Worm (Caenorhabditis elegans) whole organism, L2 larva: ENCODE data around the gene cdgs-1.

Experiments used
- C34F6.9 ChIP-seq: fragments of 150-350 bp; optimal IDR thresholded peaks from 2 replicates; lab custom pipeline; 2014; ENCODE audit warnings: missing biosample characterization, missing genetic modification characterization
- F13H6.1 ChIP-seq: sonication (generic microtip); optimal IDR thresholded peaks from 2 replicates; lab custom pipeline; 2016; ENCODE audit warnings: missing genetic modification characterization, missing compliant biosample characterization
- R02D3.7 ChIP-seq: fragments of 150-350 bp; optimal IDR thresholded peaks from 2 replicates; lab custom pipeline; 2014; ENCODE audit warnings: missing biosample characterization, missing genetic modification characterization
- Y55F3AM.14 ChIP-seq: fragments of 200-800 bp; sonication (Bioruptor generic); optimal IDR thresholded peaks from 2 replicates; lab custom pipeline; 2018; ENCODE audit warnings: mild to moderate bottlenecking, missing genetic modification characterization, missing compliant biosample characterization
- ZK546.5 ChIP-seq: sonication (generic microtip); optimal IDR thresholded peaks from 2 replicates; lab custom pipeline; 2017; ENCODE audit warnings: missing biosample characterization, missing genetic modification characterization
- alr-1 ChIP-seq: fragments of 150-350 bp; optimal IDR thresholded peaks from 2 replicates; lab custom pipeline; 2014; ENCODE audit warnings: missing biosample characterization, missing genetic modification characterization
- ama-1 ChIP-seq: fragments of 150-350 bp; optimal IDR thresholded peaks from 2 replicates; lab custom pipeline; 2018; ENCODE audit warnings: inconsistent platforms
- blmp-1 ChIP-seq: sonication (generic microtip); optimal IDR thresholded peaks from 2 replicates; lab custom pipeline; 2017; ENCODE audit warnings: missing genetic modification characterization, mild to moderate bottlenecking, missing compliant biosample characterization, antibody characterized with exemption, moderate library complexity; ENCODE audit not compliant: insufficient read depth
- ceh-16 ChIP-seq: fragments of 150-350 bp; optimal IDR thresholded peaks from 2 replicates; lab custom pipeline; 2014; ENCODE audit warnings: missing biosample characterization, missing genetic modification characterization
- ceh-82 ChIP-seq: fragments of 150-350 bp; optimal IDR thresholded peaks from 2 replicates; lab custom pipeline; 2014; ENCODE audit warnings: missing biosample characterization, missing genetic modification characterization
- crh-2 ChIP-seq: sonication (generic microtip); optimal IDR thresholded peaks from 2 replicates; lab custom pipeline; 2017; ENCODE audit warnings: missing biosample characterization, missing genetic modification characterization
- dmd-4 ChIP-seq: sonication (generic microtip); optimal IDR thresholded peaks from 2 replicates; lab custom pipeline; 2017; ENCODE audit warnings: missing biosample characterization, missing genetic modification characterization
- egl-27 ChIP-seq: sonication (generic microtip); optimal IDR thresholded peaks from 3 replicates; lab custom pipeline; 2017; ENCODE audit warnings: missing biosample characterization, missing genetic modification reagents, missing genetic modification characterization
- elt-1 ChIP-seq: fragments of 150-350 bp; optimal IDR thresholded peaks from 2 replicates; lab custom pipeline; 2014; ENCODE audit warnings: missing biosample characterization, missing genetic modification characterization
- elt-3 ChIP-seq: sonication (generic microtip); optimal IDR thresholded peaks from 2 replicates; lab custom pipeline; 2017; ENCODE audit warnings: missing biosample characterization, missing genetic modification characterization
- fos-1 ChIP-seq: fragments of 150-350 bp; optimal IDR thresholded peaks from 2 replicates; lab custom pipeline; 2014; ENCODE audit warnings: missing biosample characterization, missing genetic modification characterization
- gmeb-1 ChIP-seq: fragments of 150-350 bp; optimal IDR thresholded peaks from 2 replicates; lab custom pipeline; 2014; ENCODE audit warnings: missing biosample characterization, missing genetic modification characterization
- lin-11 ChIP-seq: fragments of 150-350 bp; sonication (generic microtip); optimal IDR thresholded peaks from 2 replicates; lab custom pipeline; 2014; ENCODE audit warnings: missing biosample characterization, missing genetic modification characterization, inconsistent platforms, mixed read lengths
- lin-13 ChIP-seq: fragments of 150-350 bp; optimal IDR thresholded peaks from 2 replicates; lab custom pipeline; 2014; ENCODE audit warnings: missing biosample characterization, missing genetic modification reagents, missing genetic modification characterization
- lin-39 ChIP-seq: fragments of 150-350 bp; optimal IDR thresholded peaks from 2 replicates; lab custom pipeline; 2014; ENCODE audit warnings: missing biosample characterization, missing genetic modification reagents, missing genetic modification characterization
- lsy-2 ChIP-seq, 2 experiments: fragments of 150-350 bp in 1 of 2; sonication (generic microtip) in 1 of 2; optimal IDR thresholded peaks; 2 replicates each; lab custom pipeline; 2014 to 2017; ENCODE audit warnings: missing biosample characterization in 2 of 2, missing genetic modification characterization in 2 of 2
- mab-5 ChIP-seq: fragments of 150-350 bp; optimal IDR thresholded peaks from 2 replicates; lab custom pipeline; 2014; ENCODE audit warnings: missing biosample characterization, missing genetic modification characterization
- mbf-1 ChIP-seq: sonication (generic microtip); optimal IDR thresholded peaks from 2 replicates; lab custom pipeline; 2017; ENCODE audit warnings: missing biosample characterization, missing genetic modification characterization
- mdl-1 ChIP-seq, 2 experiments: fragments of 150-350 bp in 1 of 2; sonication (generic microtip) in 1 of 2; optimal IDR thresholded peaks; 2 replicates each; lab custom pipeline; 2017; ENCODE audit warnings: missing biosample characterization in 2 of 2, missing genetic modification characterization in 2 of 2
- nhr-10 ChIP-seq: sonication (generic microtip); optimal IDR thresholded peaks from 2 replicates; lab custom pipeline; 2017; ENCODE audit warnings: missing biosample characterization, missing genetic modification characterization
- nhr-11 ChIP-seq: fragments of 150-350 bp; optimal IDR thresholded peaks from 2 replicates; lab custom pipeline; 2014; ENCODE audit warnings: missing biosample characterization, missing genetic modification characterization
- nhr-12 ChIP-seq: fragments of 150-350 bp; optimal IDR thresholded peaks from 2 replicates; lab custom pipeline; 2014; ENCODE audit warnings: missing biosample characterization, missing genetic modification characterization
- nhr-129 ChIP-seq: fragments of 150-350 bp; optimal IDR thresholded peaks from 2 replicates; lab custom pipeline; 2014; ENCODE audit warnings: missing biosample characterization, missing genetic modification characterization
- nhr-21 ChIP-seq: fragments of 150-350 bp; optimal IDR thresholded peaks from 2 replicates; lab custom pipeline; 2014; ENCODE audit warnings: missing biosample characterization, missing genetic modification characterization
- nhr-23 ChIP-seq: fragments of 150-350 bp; optimal IDR thresholded peaks from 2 replicates; lab custom pipeline; 2014; ENCODE audit warnings: missing biosample characterization, missing genetic modification reagents, missing genetic modification characterization
- nhr-25 ChIP-seq: fragments of 150-350 bp; sonication (generic microtip); optimal IDR thresholded peaks from 3 replicates; lab custom pipeline; 2014; ENCODE audit warnings: missing biosample characterization, missing genetic modification characterization
- nhr-6 ChIP-seq: fragments of 150-350 bp; optimal IDR thresholded peaks from 2 replicates; lab custom pipeline; 2014; ENCODE audit warnings: missing biosample characterization, missing genetic modification characterization
- nhr-77 ChIP-seq: fragments of 150-350 bp; optimal IDR thresholded peaks from 2 replicates; lab custom pipeline; 2014; ENCODE audit warnings: missing biosample characterization, missing genetic modification characterization
- peb-1 ChIP-seq: fragments of 150-350 bp; optimal IDR thresholded peaks from 2 replicates; lab custom pipeline; 2014; ENCODE audit warnings: missing biosample characterization, missing genetic modification characterization
- sem-4 ChIP-seq: fragments of 150-350 bp; optimal IDR thresholded peaks from 2 replicates; lab custom pipeline; 2014; ENCODE audit warnings: missing biosample characterization, missing genetic modification reagents, missing genetic modification characterization
- skn-1 ChIP-seq: sonication (generic microtip); optimal IDR thresholded peaks from 2 replicates; lab custom pipeline; 2017; ENCODE audit warnings: missing biosample characterization, missing genetic modification characterization
- sma-3 ChIP-seq: sonication (generic microtip); optimal IDR thresholded peaks from 2 replicates; lab custom pipeline; 2016; ENCODE audit warnings: missing genetic modification reagents, missing genetic modification characterization, missing compliant biosample characterization
- sma-9 ChIP-seq, 2 experiments: fragments of 150-350 bp in 1 of 2; sonication (generic microtip) in 1 of 2; optimal IDR thresholded peaks; 2 replicates each; lab custom pipeline; 2014 to 2016; ENCODE audit warnings: missing genetic modification characterization in 2 of 2, mild to moderate bottlenecking in 1 of 2, missing biosample characterization in 1 of 2, missing compliant biosample characterization in 1 of 2, missing genetic modification reagents in 1 of 2, moderate library complexity in 1 of 2
- snpc-4 ChIP-seq: fragments of 150-350 bp; optimal IDR thresholded peaks from 2 replicates; lab custom pipeline; 2014; ENCODE audit warnings: missing biosample characterization, missing genetic modification characterization
- unc-55 ChIP-seq: fragments of 150-350 bp; sonication (generic microtip); optimal IDR thresholded peaks from 3 replicates; lab custom pipeline; 2014; ENCODE audit warnings: missing biosample characterization, missing genetic modification reagents, missing genetic modification characterization
- unc-62 ChIP-seq: fragments of 150-350 bp; optimal IDR thresholded peaks from 2 replicates; lab custom pipeline; 2014; ENCODE audit warnings: missing biosample characterization, missing genetic modification reagents, missing genetic modification characterization
- zag-1 ChIP-seq: fragments of 150-350 bp; optimal IDR thresholded peaks from 2 replicates; lab custom pipeline; 2014; ENCODE audit warnings: missing biosample characterization, missing genetic modification characterization
- ztf-1 ChIP-seq: fragments of 200-800 bp; sonication (Bioruptor generic); conservative IDR thresholded peaks from 2 replicates; pipeline ENCODE4 v1.3.6; 2022; ENCODE audit warnings: missing genetic modification characterization, missing compliant biosample characterization
- ztf-4 ChIP-seq: fragments of 150-350 bp; optimal IDR thresholded peaks from 2 replicates; lab custom pipeline; 2014; ENCODE audit warnings: missing biosample characterization, missing genetic modification characterization

cdgs-1 gene

ce11 chrIV:7791821-7792446, 23.6 kb downstream of the cdgs-1 start, which contains the start of gene C33H5.13:
Gene C33H5.13, minus strand, starts transcription at chrIV:7792263.
- no peak for TF ChIP-seq Y55F3AM.14 (GFP tag; lab: Kevin White, UChicago)
- TF ChIP-seq mbf-1: no peak
- TF ChIP-seq egl-27 (tag; lab: Kevin White, UChicago): no peak
- no peak for TF ChIP-seq nhr-77 (tag; lab: Kevin White, UChicago)
- TF ChIP-seq lin-39 (tag; lab: Kevin White, UChicago): no peak
- peak; percentile 35 for TF ChIP-seq skn-1 (tag; lab: Kevin White, UChicago)
- TF ChIP-seq sma-9 (GFP tag; optimal IDR thresholded peaks at IDR 0.05; lab: Kevin White, UChicago): peak; percentile 13
- no peak for TF ChIP-seq sma-9 (tag; optimal IDR thresholded peaks at IDR 0.05; lab: Kevin White, UChicago)
- peak; percentile 97 for TF ChIP-seq fos-1 (tag; lab: Kevin White, UChicago)
- peak; percentile 7 for TF ChIP-seq nhr-129
- no peak for TF ChIP-seq lin-11 (tag; lab: Kevin White, UChicago)
- no peak for TF ChIP-seq zag-1 (tag; lab: Kevin White, UChicago)
- peak; percentile 32 for TF ChIP-seq crh-2 (tag; lab: Kevin White, UChicago)
- no peak for TF ChIP-seq dmd-4 (tag; lab: Kevin White, UChicago)
- TF ChIP-seq lin-13 (GFP tag; lab: Kevin White, UChicago): no peak
- TF ChIP-seq nhr-6 (tag; lab: Kevin White, UChicago): no peak

ce11 chrIV:7790801-7791588, 24.5 kb downstream of the cdgs-1 start, which contains the start of gene rsp-6:
Gene rsp-6, minus strand, starts transcription at chrIV:7791229.
- TF ChIP-seq ceh-16 (tag; lab: Kevin White, UChicago) (peak; percentile 65), skn-1 (tag; lab: Kevin White, UChicago) (peak; percentile 66), gmeb-1 (tag; lab: Kevin White, UChicago) (peak; percentile 88), fos-1 (tag; lab: Kevin White, UChicago) (peak; percentile 39), mab-5 (peak; percentile 88), nhr-25 (tag; lab: Kevin White, UChicago) (peak; percentile 71), mdl-1 (tag; optimal IDR thresholded peaks at IDR 0.05; lab: Kevin White, UChicago) (peak in 1 of 2 experiments; percentile 62), nhr-21 (peak; percentile 67), zag-1 (tag; lab: Kevin White, UChicago) (peak; percentile 36), nhr-23 (tag; lab: Kevin White, UChicago) (no peak), nhr-6 (tag; lab: Kevin White, UChicago) (peak; percentile 64), peb-1 (tag; lab: Kevin White, UChicago) (no peak), sma-9 (GFP tag; optimal IDR thresholded peaks at IDR 0.05; lab: Kevin White, UChicago) (peak; percentile 74), sma-9 (tag; optimal IDR thresholded peaks at IDR 0.05; lab: Kevin White, UChicago) (no peak), alr-1 (peak; percentile 80), lin-39 (tag; lab: Kevin White, UChicago) (peak; percentile 55), elt-1 (tag; lab: Kevin White, UChicago) (no peak), Y55F3AM.14 (GFP tag; lab: Kevin White, UChicago) (no peak), lsy-2 (tag; optimal IDR thresholded peaks at IDR 0.05; lab: Kevin White, UChicago) (peak; percentile 96 to 99), lin-13 (GFP tag; lab: Kevin White, UChicago) (peak; percentile 93), nhr-12 (tag; lab: Kevin White, UChicago) (no peak), F13H6.1 (peak; percentile 76), ceh-82 (tag; lab: Kevin White, UChicago) (peak; percentile 59), C34F6.9 (tag; lab: Kevin White, UChicago) (peak; percentile 90), unc-55 (GFP tag; lab: Kevin White, UChicago) (peak; percentile 97), ama-1 (lab: Kevin White, UChicago) (peak; percentile 67), nhr-77 (tag; lab: Kevin White, UChicago) (no peak), blmp-1 (tag; lab: Kevin White, UChicago) (peak; percentile 14), snpc-4 (tag; lab: Kevin White, UChicago) (peak; percentile 71), lin-11 (tag; lab: Kevin White, UChicago) (peak; percentile 94), ztf-4 (tag; lab: Kevin White, UChicago) (peak; percentile 86), sma-3 (GFP tag; lab: Kevin White, UChicago) (peak; percentile 82), sem-4 (tag; lab: Kevin White, UChicago) (peak; percentile 48), nhr-11 (tag; lab: Kevin White, UChicago) (no peak), egl-27 (tag; lab: Kevin White, UChicago) (peak; percentile 18), nhr-129 (peak; percentile 95), unc-62 (GFP tag; lab: Kevin White, UChicago) (no peak), nhr-10 (no peak), ztf-1 (GFP tag; lab: Robert Waterston, UW) (no peak), R02D3.7 (peak; percentile 4), crh-2 (tag; lab: Kevin White, UChicago) (peak; percentile 91), elt-3 (no peak), ZK546.5 (peak; percentile 66), mbf-1 (no peak)
